Fruit fly (Drosophila melanogaster): Measurements from ENCODE around the gene Mics1.

DNA sequence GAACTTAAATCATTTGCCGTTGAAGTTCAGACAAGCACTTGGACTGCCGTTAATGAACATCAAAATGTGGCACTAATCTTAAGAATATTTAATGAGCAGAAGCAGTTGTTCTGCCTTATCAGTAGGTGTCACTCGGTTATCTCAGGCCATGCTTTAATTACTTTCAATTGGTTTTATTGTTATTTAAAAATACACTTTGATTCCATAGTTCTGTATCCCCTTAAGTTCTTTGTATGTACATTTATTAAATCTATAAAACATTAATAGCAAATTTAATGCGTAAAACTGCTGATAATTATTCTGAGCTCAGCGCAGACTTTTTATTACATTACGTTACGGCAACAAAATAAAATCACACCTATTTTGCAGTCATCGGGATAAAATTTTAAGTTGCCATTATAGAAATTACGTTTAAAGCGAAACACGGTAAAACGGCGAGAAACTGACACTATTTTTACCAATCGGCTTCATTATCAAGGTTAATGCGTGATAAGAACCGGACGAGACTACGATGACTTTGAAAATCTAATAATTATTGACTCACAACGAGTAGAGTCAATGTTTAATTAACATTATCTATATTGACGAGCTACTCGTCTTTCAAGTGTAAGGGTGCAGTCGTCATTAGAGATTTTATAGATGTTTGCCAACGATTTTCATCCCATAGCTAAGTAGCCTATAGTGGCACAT, 20.2 kb upstream of the Mics1 start:
- peak; percentile 60 for TF ChIP-seq Crg-1 (GFP tag; optimal IDR thresholded peaks at IDR 0.05)
- TF ChIP-seq cnc (optimal IDR thresholded peaks at IDR 0.05): peak in 1 of 2 experiments; percentile 31
- TF ChIP-seq Clk (GFP tag; optimal IDR thresholded peaks at IDR 0.05): no peak
- TF ChIP-seq CG7101 (tag; optimal IDR thresholded peaks at IDR 0.05): peak; percentile 65
- peak; percentile 61 for TF ChIP-seq kay (GFP tag; ENCODE audit: borderline replicate concordance)
- peak; percentile 59 for TF ChIP-seq CG33017 (tag; optimal IDR thresholded peaks at IDR 0.05)
- no peak for TF ChIP-seq CG1620 (GFP tag; optimal IDR thresholded peaks at IDR 0.05)
- TF ChIP-seq tj (GFP tag; optimal IDR thresholded peaks at IDR 0.05): no peak
- no peak for TF ChIP-seq pad (GFP tag; optimal IDR thresholded peaks at IDR 0.05)
- TF ChIP-seq CG7045 (GFP tag; optimal IDR thresholded peaks at IDR 0.05): peak; percentile 5
- no peak for TF ChIP-seq bab1 (GFP tag; optimal IDR thresholded peaks at IDR 0.05)
- TF ChIP-seq cic (GFP tag; optimal IDR thresholded peaks at IDR 0.05): peak; percentile 24
- no peak for TF ChIP-seq CG11617 (GFP tag; optimal IDR thresholded peaks at IDR 0.05)

Data from whole organism, adult.